Fruit fly (Drosophila melanogaster) Kc167 (cell line): ENCODE results near the gene Osi21.

Source experiments
- Myc ChIP-seq: fragments of >200 bp; optimal IDR thresholded peaks from 2 replicates; lab custom pipeline; 2017; ENCODE audit warnings: missing external identifiers
- Sin3A ChIP-seq: fragments of >200 bp; optimal IDR thresholded peaks from 2 replicates; lab custom pipeline; 2018; ENCODE audit warnings: missing external identifiers
- h ChIP-seq: fragments of >200 bp; optimal IDR thresholded peaks from 3 replicates; lab custom pipeline; 2018; ENCODE audit warnings: missing external identifiers
- insv ChIP-seq: fragments of >200 bp; optimal IDR thresholded peaks from 3 replicates; lab custom pipeline; 2018; ENCODE audit warnings: missing external identifiers
- ttk ChIP-seq: sonication (Bioruptor generic); optimal IDR thresholded peaks from 2 replicates; lab custom pipeline; 2017; ENCODE audit warnings: missing external identifiers

DNA sequence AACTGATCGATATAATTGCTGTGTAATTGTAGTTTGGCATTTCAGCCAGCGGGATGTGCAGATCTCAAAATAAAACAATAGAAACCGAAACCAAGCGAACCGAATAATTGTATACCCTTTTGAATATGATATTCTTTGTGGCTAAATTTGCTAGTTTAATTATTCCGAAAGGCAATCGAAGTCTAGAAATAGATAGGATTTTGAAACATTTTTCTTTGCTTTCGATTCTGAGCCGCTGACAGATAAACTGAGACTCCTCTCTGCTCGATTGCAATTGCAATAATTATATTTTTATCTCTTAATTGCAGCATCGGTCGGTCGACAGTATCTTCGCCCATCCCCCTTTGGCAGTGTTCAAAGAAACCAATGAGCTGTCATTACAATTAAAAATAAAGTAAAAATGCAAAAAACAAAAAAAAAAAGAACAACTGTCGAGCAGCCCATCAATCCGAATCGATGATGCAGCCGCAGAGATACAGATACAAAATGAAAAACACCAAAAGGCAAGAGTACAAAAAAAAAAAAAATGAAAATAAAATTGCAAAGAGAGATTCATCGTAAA, 47.6 kb upstream of the Osi21 start:
- no peak for TF ChIP-seq ttk
- TF ChIP-seq insv (lab: Kevin White, UChicago), result no peak
- TF ChIP-seq Sin3A (lab: Kevin White, UChicago), result no peak
- TF ChIP-seq h, result no peak
- no peak for TF ChIP-seq Myc (lab: Kevin White, UChicago)
